Worm (Caenorhabditis elegans): ENCODE data around the gene F53A2.11.
A peak's percentile ranks its signal among the peaks of the same experiment; 100 is the strongest.

F53A2.11 gene

DNA sequence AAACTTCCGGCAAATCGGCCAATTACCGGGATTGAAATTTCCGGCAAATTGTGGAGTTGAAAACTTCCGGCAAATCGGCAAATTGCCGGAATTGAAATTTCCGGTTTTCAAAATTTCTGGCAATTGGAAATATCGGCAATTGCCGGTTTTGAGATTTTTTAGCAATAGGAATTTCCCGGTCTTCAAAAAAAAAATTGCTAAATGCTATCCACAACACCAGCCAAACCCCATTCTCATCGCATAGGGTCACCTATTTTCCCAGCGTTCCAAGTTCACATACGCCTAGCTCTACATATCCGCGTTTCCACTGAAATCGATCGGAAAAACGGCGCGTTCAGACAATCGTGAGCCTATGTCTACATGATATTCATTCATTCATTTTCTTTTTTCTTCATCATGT is 37.1 kb downstream of the F53A2.11 start, which contains the start of gene F56A8.8:
Gene F56A8.8, plus strand, starts transcription at position 301 of the 400 bp plus-strand sequence.
- TF ChIP-seq tbx-11 (GFP tag; IDR thresholded peaks at IDR 0.05) (no peak), hmbx-1 (tag; optimal IDR thresholded peaks at IDR 0.05) (no peak), ceh-36 (tag; optimal IDR thresholded peaks at IDR 0.05) (no peak), sea-1 (GFP tag; conservative IDR thresholded peaks at IDR 0.05) (no peak), pes-1 (GFP tag; IDR thresholded peaks at IDR 0.05) (no peak), tbx-37 (GFP tag; conservative IDR thresholded peaks at IDR 0.05) (no peak), B0310.2 (tag; optimal IDR thresholded peaks at IDR 0.05) (no peak), hmg-4 (GFP tag; optimal IDR thresholded peaks at IDR 0.05) (no peak), scrt-1 (GFP tag; IDR thresholded peaks at IDR 0.05) (no peak), ets-7 (tag; optimal IDR thresholded peaks at IDR 0.05) (no peak), aly-1 (tag; optimal IDR thresholded peaks at IDR 0.05) (no peak), ceh-13 (GFP tag; optimal IDR thresholded peaks at IDR 0.05) (no peak)

ce11 chrIII:13277881-13278500 is 44.5 kb downstream of the F53A2.11 start:
- no peak for TF ChIP-seq ceh-13 (GFP tag; optimal IDR thresholded peaks at IDR 0.05)
- TF ChIP-seq hmg-4 (GFP tag; optimal IDR thresholded peaks at IDR 0.05), result no peak
- TF ChIP-seq ets-7 (tag; optimal IDR thresholded peaks at IDR 0.05), result no peak
- TF ChIP-seq hmbx-1 (tag; optimal IDR thresholded peaks at IDR 0.05), result no peak
- no peak for TF ChIP-seq sea-1 (GFP tag; conservative IDR thresholded peaks at IDR 0.05)
- TF ChIP-seq scrt-1 (GFP tag; IDR thresholded peaks at IDR 0.05), result no peak
- TF ChIP-seq ama-1 (optimal IDR thresholded peaks at IDR 0.05), result no peak
- no peak for TF ChIP-seq aly-1 (tag; optimal IDR thresholded peaks at IDR 0.05)

DNA sequence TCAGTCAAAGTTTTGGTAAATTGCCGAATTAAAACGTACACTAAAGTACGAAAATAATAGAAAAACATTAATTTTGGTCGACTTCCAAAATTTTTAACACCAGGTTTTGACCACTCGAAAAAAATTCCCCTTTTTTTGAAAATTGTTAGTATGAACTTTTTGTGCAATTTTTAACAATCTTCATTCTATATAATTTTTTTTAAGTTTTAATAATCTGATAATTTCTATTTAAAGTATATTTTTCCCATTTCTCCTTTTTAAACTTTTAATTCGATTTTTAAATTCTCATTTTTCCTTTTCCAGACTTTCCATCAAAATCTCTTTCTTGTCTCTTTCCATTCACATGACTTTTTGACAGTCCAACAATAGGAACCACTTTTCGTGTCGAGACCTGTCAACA is 45.5 kb downstream of the F53A2.11 start, which contains the start of gene unc-64:
Gene unc-64, plus strand, starts transcription at position 301 of the 400 bp plus-strand sequence.
- no peak for TF ChIP-seq tbx-11 (GFP tag; IDR thresholded peaks at IDR 0.05)
- TF ChIP-seq sea-1 (GFP tag; conservative IDR thresholded peaks at IDR 0.05), result no peak
- no peak for TF ChIP-seq ceh-13 (GFP tag; optimal IDR thresholded peaks at IDR 0.05)
- no peak for TF ChIP-seq hnd-1 (tag; optimal IDR thresholded peaks at IDR 0.05)
- TF ChIP-seq B0310.2 (tag; optimal IDR thresholded peaks at IDR 0.05), result no peak
- TF ChIP-seq pes-1 (GFP tag; IDR thresholded peaks at IDR 0.05), result no peak
- TF ChIP-seq ets-7 (tag; optimal IDR thresholded peaks at IDR 0.05), result no peak
- TF ChIP-seq F13C5.2 (tag; optimal IDR thresholded peaks at IDR 0.05), result no peak
- TF ChIP-seq hmbx-1 (tag; optimal IDR thresholded peaks at IDR 0.05), result no peak

ce11 chrIII:13275784-13276183 is 46.7 kb downstream of the F53A2.11 start:
- TF ChIP-seq hnd-1 (tag; optimal IDR thresholded peaks at IDR 0.05), result no peak
- no peak for TF ChIP-seq hmbx-1 (tag; optimal IDR thresholded peaks at IDR 0.05)
- no peak for TF ChIP-seq ama-1 (optimal IDR thresholded peaks at IDR 0.05)
- TF ChIP-seq hmg-4 (GFP tag; optimal IDR thresholded peaks at IDR 0.05), result peak; percentile 42
- no peak for TF ChIP-seq flt-1 (GFP tag; IDR thresholded peaks at IDR 0.05)
- no peak for TF ChIP-seq ceh-13 (GFP tag; optimal IDR thresholded peaks at IDR 0.05)
- no peak for TF ChIP-seq tbx-37 (GFP tag; conservative IDR thresholded peaks at IDR 0.05)

- TF ChIP-seq pes-1 (GFP tag; IDR thresholded peaks at IDR 0.05), result no peak
- TF ChIP-seq B0310.2 (tag; optimal IDR thresholded peaks at IDR 0.05), result no peak
- TF ChIP-seq flt-1 (GFP tag; IDR thresholded peaks at IDR 0.05), result no peak
- TF ChIP-seq scrt-1 (GFP tag; IDR thresholded peaks at IDR 0.05), result no peak
- no peak for TF ChIP-seq ceh-13 (GFP tag; optimal IDR thresholded peaks at IDR 0.05)
- TF ChIP-seq tbx-37 (GFP tag; conservative IDR thresholded peaks at IDR 0.05), result no peak
- TF ChIP-seq ama-1 (optimal IDR thresholded peaks at IDR 0.05), result no peak
- no peak for TF ChIP-seq tbx-11 (GFP tag; IDR thresholded peaks at IDR 0.05)
- TF ChIP-seq tra-4 (tag; optimal IDR thresholded peaks at IDR 0.05), result no peak
- TF ChIP-seq F13C5.2 (tag; optimal IDR thresholded peaks at IDR 0.05), result no peak
- TF ChIP-seq hnd-1 (tag; optimal IDR thresholded peaks at IDR 0.05), result no peak
- no peak for TF ChIP-seq sea-1 (GFP tag; conservative IDR thresholded peaks at IDR 0.05)
- no peak for TF ChIP-seq aly-1 (tag; optimal IDR thresholded peaks at IDR 0.05)
These were observed 49.7 kb downstream of the F53A2.11 start for ce11 chrIII:13272788-13273187.

ce11 chrIII:13272227-13272626 is 50.3 kb downstream of the F53A2.11 start:
- TF ChIP-seq pes-1 (GFP tag; IDR thresholded peaks at IDR 0.05) (no peak), tra-4 (tag; optimal IDR thresholded peaks at IDR 0.05) (no peak), ama-1 (optimal IDR thresholded peaks at IDR 0.05) (no peak), ets-7 (tag; optimal IDR thresholded peaks at IDR 0.05) (no peak)

DNA sequence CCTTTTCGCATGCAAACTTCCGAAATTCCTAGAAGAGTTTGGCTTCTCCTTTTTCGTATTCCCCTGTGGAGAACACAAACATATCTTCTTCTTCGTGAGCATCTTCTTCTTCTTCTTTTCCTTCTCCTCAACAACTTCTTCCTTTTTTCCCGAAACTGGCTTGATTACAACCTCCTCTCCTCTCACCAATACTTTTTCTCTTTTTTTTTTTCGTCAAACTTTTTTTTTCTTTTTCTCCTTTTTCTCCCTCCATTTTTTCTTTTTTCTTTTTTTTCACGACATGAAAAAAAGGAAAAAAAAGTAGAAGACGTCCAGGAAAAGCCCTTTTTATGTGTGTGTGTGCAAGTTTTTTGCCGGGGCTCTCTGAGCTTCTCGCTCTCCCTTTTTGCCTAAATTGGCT is 51.6 kb downstream of the F53A2.11 start:
- TF ChIP-seq tbx-37 (GFP tag; conservative IDR thresholded peaks at IDR 0.05) (no peak), B0310.2 (tag; optimal IDR thresholded peaks at IDR 0.05) (no peak), hmbx-1 (tag; optimal IDR thresholded peaks at IDR 0.05) (no peak), ceh-36 (tag; optimal IDR thresholded peaks at IDR 0.05) (no peak), hmg-4 (GFP tag; optimal IDR thresholded peaks at IDR 0.05) (no peak), flt-1 (GFP tag; IDR thresholded peaks at IDR 0.05) (no peak), tra-4 (tag; optimal IDR thresholded peaks at IDR 0.05) (no peak), sea-1 (GFP tag; conservative IDR thresholded peaks at IDR 0.05) (no peak), scrt-1 (GFP tag; IDR thresholded peaks at IDR 0.05) (no peak)
